Worm (Caenorhabditis elegans) whole organism, early embryonic: ENCODE results near the gene let-268.

Experiments used
- B0310.2 ChIP-seq: sonication (generic microtip); optimal IDR thresholded peaks from 2 replicates; lab custom pipeline; 2016; ENCODE audit warnings: mild to moderate bottlenecking, missing genetic modification characterization, missing compliant biosample characterization
- F13C5.2 ChIP-seq: sonication (generic microtip); optimal IDR thresholded peaks from 2 replicates; lab custom pipeline; 2017; ENCODE audit warnings: mild to moderate bottlenecking, missing genetic modification characterization, inconsistent platforms, missing compliant biosample characterization
- aly-1 ChIP-seq: sonication (generic microtip); optimal IDR thresholded peaks from 2 replicates; lab custom pipeline; 2016; ENCODE audit warnings: missing genetic modification characterization, missing compliant biosample characterization
- ama-1 ChIP-seq: fragments of 150-350 bp; optimal IDR thresholded peaks from 2 replicates; lab custom pipeline; 2014
- ceh-13 ChIP-seq: fragments of 200-800 bp; sonication (Bioruptor generic); optimal IDR thresholded peaks from 2 replicates; lab custom pipeline; 2018; ENCODE audit warnings: mild to moderate bottlenecking, missing genetic modification characterization, missing compliant biosample characterization
- ceh-36 ChIP-seq: sonication (generic microtip); optimal IDR thresholded peaks from 2 replicates; lab custom pipeline; 2016; ENCODE audit warnings: missing genetic modification characterization, inconsistent platforms, missing compliant biosample characterization
- ets-7 ChIP-seq: sonication (generic microtip); optimal IDR thresholded peaks from 2 replicates; lab custom pipeline; 2016; ENCODE audit warnings: missing genotype, missing genetic modification characterization, missing compliant biosample characterization
- flt-1 ChIP-seq: fragments of 200-800 bp; sonication (Bioruptor generic); IDR thresholded peaks from 2 replicates; pipeline ENCODE4 v1.3.6; 2022; ENCODE audit warnings: missing genetic modification characterization, missing compliant biosample characterization
- hmbx-1 ChIP-seq: sonication (generic microtip); optimal IDR thresholded peaks from 2 replicates; lab custom pipeline; 2016; ENCODE audit warnings: mild to moderate bottlenecking, missing genetic modification characterization, missing compliant biosample characterization
- hmg-4 ChIP-seq: fragments of 200-800 bp; sonication (Bioruptor generic); optimal IDR thresholded peaks from 2 replicates; lab custom pipeline; 2018; ENCODE audit warnings: mild to moderate bottlenecking, missing genetic modification characterization, missing compliant biosample characterization
- hnd-1 ChIP-seq: sonication (generic microtip); optimal IDR thresholded peaks from 2 replicates; lab custom pipeline; 2016; ENCODE audit warnings: missing genetic modification characterization, missing compliant biosample characterization
- pes-1 ChIP-seq: fragments of 200-800 bp; sonication (Bioruptor generic); IDR thresholded peaks from 2 replicates; pipeline ENCODE4 v1.3.6; 2022; ENCODE audit warnings: missing genetic modification reagents, missing genetic modification characterization, missing compliant biosample characterization
- scrt-1 ChIP-seq: fragments of 200-800 bp; sonication (Bioruptor generic); IDR thresholded peaks from 2 replicates; pipeline ENCODE4 v1.3.6; 2022; ENCODE audit warnings: missing genetic modification characterization, missing compliant biosample characterization
- sea-1 ChIP-seq: fragments of 200-800 bp; sonication (Bioruptor generic); conservative IDR thresholded peaks from 2 replicates; pipeline ENCODE4 v1.3.6; 2022; ENCODE audit warnings: missing genetic modification characterization, missing compliant biosample characterization
- tbx-11 ChIP-seq: fragments of 200-800 bp; sonication (Bioruptor generic); IDR thresholded peaks from 2 replicates; pipeline ENCODE4 v1.3.6; 2022; ENCODE audit warnings: missing genetic modification characterization, missing compliant biosample characterization
- tbx-37 ChIP-seq: fragments of 200-800 bp; sonication (Bioruptor generic); conservative IDR thresholded peaks from 2 replicates; pipeline ENCODE4 v1.3.6; 2022; ENCODE audit warnings: missing genetic modification reagents, missing genetic modification characterization, missing compliant biosample characterization
- tra-4 ChIP-seq: sonication (generic microtip); optimal IDR thresholded peaks from 2 replicates; lab custom pipeline; 2017; ENCODE audit warnings: missing genetic modification characterization, missing compliant biosample characterization

The let-268 gene

ce11 chrII:10039799-10040198 lies at the start of gene let-268:
Gene let-268, minus strand, starts transcription at chrII:10039980.
- TF ChIP-seq hnd-1 (tag; lab: Kevin White, UChicago) (no peak), scrt-1 (GFP tag; lab: Robert Waterston, UW) (no peak), sea-1 (GFP tag; lab: Robert Waterston, UW) (no peak), ets-7 (no peak), tbx-11 (GFP tag; lab: Robert Waterston, UW) (no peak), F13C5.2 (tag; lab: Kevin White, UChicago) (no peak), aly-1 (tag; lab: Kevin White, UChicago) (no peak), ama-1 (no peak), ceh-13 (GFP tag; lab: Kevin White, UChicago) (no peak)

ce11 chrII:10084482-10084881 lies 44.7 kb upstream of the let-268 start:
- TF ChIP-seq hmbx-1 (tag; lab: Kevin White, UChicago) (no peak), sea-1 (GFP tag; lab: Robert Waterston, UW) (no peak), ceh-13 (GFP tag; lab: Kevin White, UChicago) (no peak), B0310.2 (tag; lab: Kevin White, UChicago) (no peak), scrt-1 (GFP tag; lab: Robert Waterston, UW) (no peak), ceh-36 (tag; lab: Kevin White, UChicago) (no peak), F13C5.2 (tag; lab: Kevin White, UChicago) (no peak), ets-7 (no peak), tbx-11 (GFP tag; lab: Robert Waterston, UW) (no peak), tbx-37 (no peak), hmg-4 (no peak), hnd-1 (tag; lab: Kevin White, UChicago) (no peak), aly-1 (tag; lab: Kevin White, UChicago) (no peak), ama-1 (no peak), tra-4 (tag; lab: Kevin White, UChicago) (no peak), flt-1 (GFP tag; lab: Robert Waterston, UW) (no peak), pes-1 (GFP tag; lab: Robert Waterston, UW) (no peak)

ce11 chrII:10075794-10076193 lies 36.0 kb upstream of the let-268 start:
- TF ChIP-seq hnd-1 (tag; lab: Kevin White, UChicago) (no peak), pes-1 (GFP tag; lab: Robert Waterston, UW) (peak; percentile 49; the same call in 1 of the 2 replicates), tbx-37 (no peak), ama-1 (no peak), hmg-4 (peak; percentile 67), sea-1 (GFP tag; lab: Robert Waterston, UW) (no peak), tra-4 (tag; lab: Kevin White, UChicago) (no peak), flt-1 (GFP tag; lab: Robert Waterston, UW) (no peak), B0310.2 (tag; lab: Kevin White, UChicago) (peak; percentile 29), hmbx-1 (tag; lab: Kevin White, UChicago) (no peak)

- TF ChIP-seq tbx-11 (GFP tag; lab: Robert Waterston, UW) (no peak), B0310.2 (tag; lab: Kevin White, UChicago) (no peak), ceh-36 (tag; lab: Kevin White, UChicago) (no peak), ets-7 (no peak), flt-1 (GFP tag; lab: Robert Waterston, UW) (no peak), sea-1 (GFP tag; lab: Robert Waterston, UW) (no peak), F13C5.2 (tag; lab: Kevin White, UChicago) (no peak), ceh-13 (GFP tag; lab: Kevin White, UChicago) (no peak), aly-1 (tag; lab: Kevin White, UChicago) (no peak), ama-1 (no peak), pes-1 (GFP tag; lab: Robert Waterston, UW) (no peak), hnd-1 (tag; lab: Kevin White, UChicago) (no peak), hmg-4 (no peak), tra-4 (tag; lab: Kevin White, UChicago) (no peak), hmbx-1 (tag; lab: Kevin White, UChicago) (no peak), tbx-37 (no peak), scrt-1 (GFP tag; lab: Robert Waterston, UW) (no peak)
Observed at ce11 chrII:10073986-10074385, 34.2 kb upstream of the let-268 start.

ce11 chrII:10067817-10068216 lies 28.0 kb upstream of the let-268 start, which contains the start of gene die-1:
Gene die-1, minus strand, starts transcription at chrII:10067917.
- TF ChIP-seq ets-7 = no peak
- TF ChIP-seq B0310.2 (tag; lab: Kevin White, UChicago) = no peak
- TF ChIP-seq ceh-36 (tag; lab: Kevin White, UChicago) = no peak
- no peak for TF ChIP-seq sea-1 (GFP tag; lab: Robert Waterston, UW)
- TF ChIP-seq ama-1 = no peak
- no peak for TF ChIP-seq hmbx-1 (tag; lab: Kevin White, UChicago)
- TF ChIP-seq aly-1 (tag; lab: Kevin White, UChicago) = no peak
- TF ChIP-seq tbx-37 = no peak
- TF ChIP-seq tbx-11 (GFP tag; lab: Robert Waterston, UW) = no peak
- no peak for TF ChIP-seq tra-4 (tag; lab: Kevin White, UChicago)
- TF ChIP-seq pes-1 (GFP tag; lab: Robert Waterston, UW) = no peak
- TF ChIP-seq scrt-1 (GFP tag; lab: Robert Waterston, UW) = no peak

ce11 chrII:10065472-10065871 lies 25.7 kb upstream of the let-268 start:
- TF ChIP-seq F13C5.2 (tag; lab: Kevin White, UChicago) = no peak
- TF ChIP-seq ceh-13 (GFP tag; lab: Kevin White, UChicago) = no peak
- 0 out of 2 replicates have a peak, but pooled peaks have one; percentile 46 for TF ChIP-seq sea-1 (GFP tag; lab: Robert Waterston, UW)
- 0 out of 2 replicates have a peak, but pooled peaks have one; percentile 43 for TF ChIP-seq scrt-1 (GFP tag; lab: Robert Waterston, UW)
- peak; percentile 5 for TF ChIP-seq ceh-36 (tag; lab: Kevin White, UChicago)
- TF ChIP-seq tbx-11 (GFP tag; lab: Robert Waterston, UW) = no peak
- no peak for TF ChIP-seq tbx-37
- TF ChIP-seq flt-1 (GFP tag; lab: Robert Waterston, UW) = peak; percentile 49; the same call in 1 of the 2 replicates
- peak; percentile 83 for TF ChIP-seq hmg-4
- peak; percentile 55 for TF ChIP-seq pes-1 (GFP tag; lab: Robert Waterston, UW)

- TF ChIP-seq tra-4 (tag; lab: Kevin White, UChicago) (no peak), flt-1 (GFP tag; lab: Robert Waterston, UW) (no peak), aly-1 (tag; lab: Kevin White, UChicago) (no peak), pes-1 (GFP tag; lab: Robert Waterston, UW) (no peak), sea-1 (GFP tag; lab: Robert Waterston, UW) (no peak), B0310.2 (tag; lab: Kevin White, UChicago) (no peak), ets-7 (no peak), ceh-13 (GFP tag; lab: Kevin White, UChicago) (no peak), tbx-11 (GFP tag; lab: Robert Waterston, UW) (no peak), hmbx-1 (tag; lab: Kevin White, UChicago) (no peak), tbx-37 (no peak), scrt-1 (GFP tag; lab: Robert Waterston, UW) (no peak), hnd-1 (tag; lab: Kevin White, UChicago) (no peak), F13C5.2 (tag; lab: Kevin White, UChicago) (no peak), ceh-36 (tag; lab: Kevin White, UChicago) (no peak), hmg-4 (no peak), ama-1 (no peak)
Observed at ce11 chrII:10060508-10060907, 20.7 kb upstream of the let-268 start, which contains the start of gene stg-1. Gene stg-1, minus strand, starts transcription at chrII:10060660.
